Worm (Caenorhabditis elegans) whole organism, midembryonic: ENCODE measurements around the gene T01H3.5.

Experiments
- T22C8.4 ChIP-seq: fragments of 200-800 bp; sonication (Bioruptor generic); IDR thresholded peaks from 2 replicates; pipeline ENCODE4 v1.3.6; 2022; ENCODE audit warnings: missing genetic modification characterization, missing compliant biosample characterization
- cog-1 ChIP-seq: sonication (generic microtip); optimal IDR thresholded peaks from 2 replicates; lab custom pipeline; 2016; ENCODE audit warnings: missing genetic modification characterization, missing compliant biosample characterization
- flt-1 ChIP-seq: fragments of 200-800 bp; sonication (Bioruptor generic); IDR thresholded peaks from 2 replicates; pipeline ENCODE4 v1.3.6; 2022; ENCODE audit warnings: missing genetic modification characterization, missing compliant biosample characterization
- klf-2 ChIP-seq: fragments of 200-800 bp; sonication (Bioruptor generic); conservative IDR thresholded peaks from 2 replicates; pipeline ENCODE4 v1.3.6; 2022; ENCODE audit warnings: missing genetic modification reagents, missing genetic modification characterization, missing compliant biosample characterization
- med-1 ChIP-seq: sonication (generic microtip); optimal IDR thresholded peaks from 2 replicates; lab custom pipeline; 2017; ENCODE audit warnings: missing genetic modification characterization, mild to moderate bottlenecking, missing compliant biosample characterization, antibody characterized with exemption, missing genetic modification reagents; ENCODE audit not compliant: insufficient read depth
- ref-1 ChIP-seq: fragments of 200-800 bp; sonication (Bioruptor generic); conservative IDR thresholded peaks from 2 replicates; pipeline ENCODE4 v1.3.6; 2022; ENCODE audit warnings: missing genetic modification reagents, missing genetic modification characterization, missing compliant biosample characterization
- tab-1 ChIP-seq: fragments of 200-800 bp; sonication (Bioruptor generic); IDR thresholded peaks from 2 replicates; pipeline ENCODE4 v1.3.6; 2022; ENCODE audit warnings: missing genetic modification characterization, missing compliant biosample characterization
- ztf-23 ChIP-seq: fragments of 200-800 bp; sonication (Bioruptor generic); IDR thresholded peaks from 2 replicates; pipeline ENCODE4 v1.3.6; 2022; ENCODE audit warnings: missing genetic modification reagents, missing genetic modification characterization, missing compliant biosample characterization
- ztf-29 ChIP-seq: fragments of 200-800 bp; sonication (Bioruptor generic); IDR thresholded peaks from 2 replicates; pipeline ENCODE4 v1.3.6; 2022; ENCODE audit warnings: missing genetic modification reagents, missing genetic modification characterization, missing compliant biosample characterization

Gene T01H3.5

ce11 chrII:7879266-7879718 is at the start of gene T01H3.5, which contains the start of gene vha-4:
Gene T01H3.5 (plus strand): TSS chrII:7879616.
Gene vha-4 (minus strand): TSS chrII:7879316.
- TF ChIP-seq ztf-29 (GFP tag; lab: Robert Waterston, UW) (no peak), cog-1 (no peak), T22C8.4 (GFP tag; lab: Robert Waterston, UW) (no peak), ref-1 (GFP tag; lab: Robert Waterston, UW) (no peak), tab-1 (GFP tag; lab: Robert Waterston, UW) (no peak), ztf-23 (no peak), med-1 (GFP tag; lab: Kevin White, UChicago) (no peak), klf-2 (GFP tag; lab: Robert Waterston, UW) (no peak)

ce11 chrII:7829616-7830015 is 49.8 kb upstream of the T01H3.5 start:
- TF ChIP-seq T22C8.4 (GFP tag; lab: Robert Waterston, UW) (no peak), ztf-29 (GFP tag; lab: Robert Waterston, UW) (no peak), ztf-23 (no peak), tab-1 (GFP tag; lab: Robert Waterston, UW) (no peak), flt-1 (GFP tag; lab: Robert Waterston, UW) (no peak), med-1 (GFP tag; lab: Kevin White, UChicago) (no peak), klf-2 (GFP tag; lab: Robert Waterston, UW) (no peak), cog-1 (no peak), ref-1 (GFP tag; lab: Robert Waterston, UW) (no peak)

ce11 chrII:7832054-7832453 is 47.4 kb upstream of the T01H3.5 start, which contains the start of gene T09A5.14:
Gene T09A5.14 (plus strand): TSS chrII:7832354.
- TF ChIP-seq ztf-29 (GFP tag; lab: Robert Waterston, UW): no peak
- no peak for TF ChIP-seq cog-1
- TF ChIP-seq T22C8.4 (GFP tag; lab: Robert Waterston, UW): no peak
- TF ChIP-seq tab-1 (GFP tag; lab: Robert Waterston, UW): no peak
- TF ChIP-seq flt-1 (GFP tag; lab: Robert Waterston, UW): no peak

- no peak for TF ChIP-seq ztf-23
- TF ChIP-seq tab-1 (GFP tag; lab: Robert Waterston, UW): no peak
- no peak for TF ChIP-seq T22C8.4 (GFP tag; lab: Robert Waterston, UW)
- no peak for TF ChIP-seq ref-1 (GFP tag; lab: Robert Waterston, UW)
- TF ChIP-seq cog-1: no peak
- TF ChIP-seq flt-1 (GFP tag; lab: Robert Waterston, UW): no peak
- no peak for TF ChIP-seq ztf-29 (GFP tag; lab: Robert Waterston, UW)
- TF ChIP-seq klf-2 (GFP tag; lab: Robert Waterston, UW): no peak
- no peak for TF ChIP-seq med-1 (GFP tag; lab: Kevin White, UChicago)
These were observed 44.1 kb upstream of the T01H3.5 start, which contains the start of gene cex-2 for ce11 chrII:7835314-7835713. Gene cex-2 (minus strand): TSS chrII:7835414.

ce11 chrII:7836613-7837226 is 42.7 kb upstream of the T01H3.5 start:
- no peak for TF ChIP-seq cog-1
- no peak for TF ChIP-seq med-1 (GFP tag; lab: Kevin White, UChicago)
- TF ChIP-seq ztf-23: no peak
- no peak for TF ChIP-seq tab-1 (GFP tag; lab: Robert Waterston, UW)
- no peak for TF ChIP-seq ref-1 (GFP tag; lab: Robert Waterston, UW)
- TF ChIP-seq ztf-29 (GFP tag; lab: Robert Waterston, UW): no peak
- TF ChIP-seq klf-2 (GFP tag; lab: Robert Waterston, UW): no peak

- TF ChIP-seq med-1 (GFP tag; lab: Kevin White, UChicago) (no peak), cog-1 (no peak), tab-1 (GFP tag; lab: Robert Waterston, UW) (no peak), T22C8.4 (GFP tag; lab: Robert Waterston, UW) (no peak)
These were observed 40.8 kb upstream of the T01H3.5 start for ce11 chrII:7838661-7839060.

ce11 chrII:7839703-7840102 is 39.7 kb upstream of the T01H3.5 start:
- no peak for TF ChIP-seq ztf-23

- no peak for TF ChIP-seq klf-2 (GFP tag; lab: Robert Waterston, UW)
- TF ChIP-seq flt-1 (GFP tag; lab: Robert Waterston, UW): no peak
- TF ChIP-seq T22C8.4 (GFP tag; lab: Robert Waterston, UW): no peak
- TF ChIP-seq cog-1: no peak
- TF ChIP-seq ztf-23: no peak
- no peak for TF ChIP-seq med-1 (GFP tag; lab: Kevin White, UChicago)
- TF ChIP-seq ref-1 (GFP tag; lab: Robert Waterston, UW): no peak
- no peak for TF ChIP-seq tab-1 (GFP tag; lab: Robert Waterston, UW)
- no peak for TF ChIP-seq ztf-29 (GFP tag; lab: Robert Waterston, UW)
These were observed 37.4 kb upstream of the T01H3.5 start, which contains the start of gene klp-3 for ce11 chrII:7842053-7842452. Gene klp-3 (plus strand): TSS chrII:7842353.

ce11 chrII:7845571-7846236 is 33.7 kb upstream of the T01H3.5 start, which contains the start of gene T09A5.4:
Gene T09A5.4 (plus strand): TSS chrII:7846186.
- no peak for TF ChIP-seq T22C8.4 (GFP tag; lab: Robert Waterston, UW)
- TF ChIP-seq cog-1: no peak
- no peak for TF ChIP-seq ztf-29 (GFP tag; lab: Robert Waterston, UW)
- TF ChIP-seq tab-1 (GFP tag; lab: Robert Waterston, UW): no peak

- TF ChIP-seq cog-1 (no peak), tab-1 (GFP tag; lab: Robert Waterston, UW) (no peak), flt-1 (GFP tag; lab: Robert Waterston, UW) (no peak)
These were observed 29.7 kb upstream of the T01H3.5 start, which contains the start of gene acr-7 for ce11 chrII:7849697-7850096. Gene acr-7 (minus strand): TSS chrII:7849797.
